Fruit fly (Drosophila melanogaster): ENCODE data around the gene CG9451.

Gene CG9451

dm6 chr3L:19500698-19501097 lies at the start of gene CG9451:
Gene CG9451, minus strand, starts transcription at chr3L:19500798.
- no peak for TF ChIP-seq CG8478 (optimal IDR thresholded peaks at IDR 0.05)
- no peak for TF ChIP-seq pan (optimal IDR thresholded peaks at IDR 0.05)
- TF ChIP-seq usp (GFP tag; optimal IDR thresholded peaks at IDR 0.05), result no peak

- TF ChIP-seq CG8478 (optimal IDR thresholded peaks at IDR 0.05), result no peak
- TF ChIP-seq Dll (optimal IDR thresholded peaks at IDR 0.05), result no peak
- no peak for TF ChIP-seq usp (GFP tag; optimal IDR thresholded peaks at IDR 0.05)
- no peak for TF ChIP-seq pan (optimal IDR thresholded peaks at IDR 0.05)
- TF ChIP-seq psq (optimal IDR thresholded peaks at IDR 0.05), result no peak
- TF ChIP-seq EcR (GFP tag; optimal IDR thresholded peaks at IDR 0.05), result no peak
These were observed 44.2 kb upstream of the CG9451 start, which contains the start of the genes CG46435 and Rcd7 for dm6 chr3L:19544810-19545209. Gene CG46435, plus strand, starts transcription at chr3L:19545110. Gene Rcd7, plus strand, starts transcription at chr3L:19545110.

- TF ChIP-seq EcR (GFP tag; optimal IDR thresholded peaks at IDR 0.05) (no peak), psq (optimal IDR thresholded peaks at IDR 0.05) (no peak), pan (optimal IDR thresholded peaks at IDR 0.05) (no peak), usp (GFP tag; optimal IDR thresholded peaks at IDR 0.05) (no peak), Dll (optimal IDR thresholded peaks at IDR 0.05) (no peak), CG8478 (optimal IDR thresholded peaks at IDR 0.05) (no peak)
These were observed 43.5 kb upstream of the CG9451 start, which contains the start of the genes CG46434 and Dred for dm6 chr3L:19544105-19544504. Gene CG46434, minus strand, starts transcription at chr3L:19544205. Gene Dred, minus strand, starts transcription at chr3L:19544205.

- TF ChIP-seq usp (GFP tag; optimal IDR thresholded peaks at IDR 0.05) (no peak), Dll (optimal IDR thresholded peaks at IDR 0.05) (no peak), pan (optimal IDR thresholded peaks at IDR 0.05) (no peak), EcR (GFP tag; optimal IDR thresholded peaks at IDR 0.05) (no peak), CG8478 (optimal IDR thresholded peaks at IDR 0.05) (no peak), psq (optimal IDR thresholded peaks at IDR 0.05) (no peak)
These were observed 31.8 kb upstream of the CG9451 start, which contains the start of gene Cpr76Bd for dm6 chr3L:19532443-19532842. Gene Cpr76Bd, plus strand, starts transcription at chr3L:19532743.

dm6 chr3L:19528547-19528946 lies 27.9 kb upstream of the CG9451 start:
- TF ChIP-seq psq (optimal IDR thresholded peaks at IDR 0.05) (no peak), EcR (GFP tag; optimal IDR thresholded peaks at IDR 0.05) (no peak), usp (GFP tag; optimal IDR thresholded peaks at IDR 0.05) (no peak), CG8478 (optimal IDR thresholded peaks at IDR 0.05) (no peak), Dll (optimal IDR thresholded peaks at IDR 0.05) (no peak), pan (optimal IDR thresholded peaks at IDR 0.05) (no peak)

dm6 chr3L:19525736-19526135 lies 25.1 kb upstream of the CG9451 start:
- TF ChIP-seq pan (optimal IDR thresholded peaks at IDR 0.05) (no peak), EcR (GFP tag; optimal IDR thresholded peaks at IDR 0.05) (no peak), usp (GFP tag; optimal IDR thresholded peaks at IDR 0.05) (no peak), psq (optimal IDR thresholded peaks at IDR 0.05) (no peak), CG8478 (optimal IDR thresholded peaks at IDR 0.05) (no peak), Dll (optimal IDR thresholded peaks at IDR 0.05) (no peak)

dm6 chr3L:19524690-19525089 lies 24.1 kb upstream of the CG9451 start:
- no peak for TF ChIP-seq pan (optimal IDR thresholded peaks at IDR 0.05)

- TF ChIP-seq psq (optimal IDR thresholded peaks at IDR 0.05), result no peak
- TF ChIP-seq EcR (GFP tag; optimal IDR thresholded peaks at IDR 0.05), result no peak
- TF ChIP-seq Dll (optimal IDR thresholded peaks at IDR 0.05), result no peak
- no peak for TF ChIP-seq usp (GFP tag; optimal IDR thresholded peaks at IDR 0.05)
- TF ChIP-seq CG8478 (optimal IDR thresholded peaks at IDR 0.05), result no peak
- TF ChIP-seq pan (optimal IDR thresholded peaks at IDR 0.05), result no peak
These were observed 20.5 kb upstream of the CG9451 start for dm6 chr3L:19521093-19521492.

dm6 chr3L:19520645-19521044 lies 20.0 kb upstream of the CG9451 start, which contains the start of gene Cpr76Bc:
Gene Cpr76Bc, plus strand, starts transcription at chr3L:19520945.
- no peak for TF ChIP-seq EcR (GFP tag; optimal IDR thresholded peaks at IDR 0.05)
- TF ChIP-seq psq (optimal IDR thresholded peaks at IDR 0.05), result no peak
- TF ChIP-seq Dll (optimal IDR thresholded peaks at IDR 0.05), result no peak
- TF ChIP-seq pan (optimal IDR thresholded peaks at IDR 0.05), result no peak
- no peak for TF ChIP-seq CG8478 (optimal IDR thresholded peaks at IDR 0.05)

dm6 chr3L:19519349-19519748 lies 18.8 kb upstream of the CG9451 start, which contains the start of gene Cpr76Bb:
Gene Cpr76Bb, plus strand, starts transcription at chr3L:19519649.
- TF ChIP-seq psq (optimal IDR thresholded peaks at IDR 0.05), result no peak
- TF ChIP-seq usp (GFP tag; optimal IDR thresholded peaks at IDR 0.05), result no peak
- TF ChIP-seq CG8478 (optimal IDR thresholded peaks at IDR 0.05), result no peak
- no peak for TF ChIP-seq pan (optimal IDR thresholded peaks at IDR 0.05)
- no peak for TF ChIP-seq EcR (GFP tag; optimal IDR thresholded peaks at IDR 0.05)
- TF ChIP-seq Dll (optimal IDR thresholded peaks at IDR 0.05), result no peak

- TF ChIP-seq usp (GFP tag; optimal IDR thresholded peaks at IDR 0.05), result no peak
- no peak for TF ChIP-seq psq (optimal IDR thresholded peaks at IDR 0.05)
- no peak for TF ChIP-seq Dll (optimal IDR thresholded peaks at IDR 0.05)
- no peak for TF ChIP-seq pan (optimal IDR thresholded peaks at IDR 0.05)
- no peak for TF ChIP-seq EcR (GFP tag; optimal IDR thresholded peaks at IDR 0.05)
- TF ChIP-seq CG8478 (optimal IDR thresholded peaks at IDR 0.05), result no peak
These were observed 17.6 kb upstream of the CG9451 start, which contains the start of gene Cpr76Ba for dm6 chr3L:19518232-19518631. Gene Cpr76Ba, minus strand, starts transcription at chr3L:19518332.

- TF ChIP-seq psq (optimal IDR thresholded peaks at IDR 0.05), result no peak
- no peak for TF ChIP-seq EcR (GFP tag; optimal IDR thresholded peaks at IDR 0.05)
- no peak for TF ChIP-seq pan (optimal IDR thresholded peaks at IDR 0.05)
- TF ChIP-seq Dll (optimal IDR thresholded peaks at IDR 0.05), result no peak
- no peak for TF ChIP-seq usp (GFP tag; optimal IDR thresholded peaks at IDR 0.05)
- TF ChIP-seq CG8478 (optimal IDR thresholded peaks at IDR 0.05), result no peak
These were observed 15.9 kb upstream of the CG9451 start for dm6 chr3L:19516547-19516946.

dm6 chr3L:19512672-19513071 lies 12.1 kb upstream of the CG9451 start:
- TF ChIP-seq usp (GFP tag; optimal IDR thresholded peaks at IDR 0.05) (no peak), EcR (GFP tag; optimal IDR thresholded peaks at IDR 0.05) (no peak), pan (optimal IDR thresholded peaks at IDR 0.05) (no peak), CG8478 (optimal IDR thresholded peaks at IDR 0.05) (no peak), Dll (optimal IDR thresholded peaks at IDR 0.05) (no peak), psq (optimal IDR thresholded peaks at IDR 0.05) (no peak)

All from whole organism.